Fruit fly (Drosophila melanogaster) whole organism, embryonic: ENCODE data around the gene CG14853.

ENCODE experiments used
- Ada2b ChIP-seq: fragments of 200-800 bp; sonication (Bioruptor generic); IDR thresholded peaks from 2 replicates; pipeline ENCODE4 v1.3.6; 2022; ENCODE audit warnings: missing biosample characterization, missing genetic modification characterization
- Antp ChIP-seq: fragments of 200-800 bp; sonication (Bioruptor generic); optimal IDR thresholded peaks from 3 replicates; lab custom pipeline; 2016; ENCODE audit warnings: missing biosample characterization, missing genetic modification characterization
- Bgb ChIP-seq: fragments of 200-800 bp; sonication (Bioruptor generic); IDR thresholded peaks from 2 replicates; pipeline ENCODE4 v1.3.6; 2022; ENCODE audit warnings: missing biosample characterization, missing genetic modification characterization; ENCODE audit not compliant: partially characterized antibody
- Bteb2 ChIP-seq: fragments of 200-800 bp; sonication (Bioruptor generic); optimal IDR thresholded peaks from 2 replicates; lab custom pipeline; 2016; ENCODE audit warnings: missing biosample characterization, missing genetic modification characterization
- CG10209 ChIP-seq: fragments of 200-800 bp; sonication (Bioruptor generic); optimal IDR thresholded peaks from 3 replicates; lab custom pipeline; 2017; ENCODE audit warnings: missing biosample characterization, mild to moderate bottlenecking, missing genetic modification characterization, missing genetic modification reagents
- CG10543 ChIP-seq: fragments of 200-800 bp; sonication (Bioruptor generic); optimal IDR thresholded peaks from 3 replicates; lab custom pipeline; 2017; ENCODE audit warnings: missing biosample characterization, mild to moderate bottlenecking, missing genetic modification characterization, moderate library complexity
- CG10654 ChIP-seq: fragments of 200-800 bp; sonication (Bioruptor generic); optimal IDR thresholded peaks from 2 replicates; lab custom pipeline; 2016; ENCODE audit warnings: missing biosample characterization, missing genetic modification characterization
- CG11456 ChIP-seq: fragments of 200-800 bp; sonication (Bioruptor generic); IDR thresholded peaks from 3 replicates; pipeline ENCODE4 v1.3.6; 2022; ENCODE audit warnings: missing biosample characterization, missing genetic modification characterization
- CG12299 ChIP-seq: fragments of 200-800 bp; sonication (Bioruptor generic); optimal IDR thresholded peaks from 2 replicates; lab custom pipeline; 2018; ENCODE audit warnings: missing biosample characterization, mild to moderate bottlenecking, missing genetic modification characterization
- CG1233 ChIP-seq: fragments of 200-800 bp; sonication (Bioruptor generic); optimal IDR thresholded peaks from 4 replicates; lab custom pipeline; 2018; ENCODE audit warnings: missing biosample characterization, mild to moderate bottlenecking, missing genetic modification characterization
- CG13123 ChIP-seq: fragments of 200-800 bp; sonication (Bioruptor generic); optimal IDR thresholded peaks from 2 replicates; lab custom pipeline; 2016; ENCODE audit warnings: missing biosample characterization, missing genetic modification characterization
- CG15514 ChIP-seq: fragments of 200-800 bp; sonication (Bioruptor generic); optimal IDR thresholded peaks from 3 replicates; lab custom pipeline; 2017; ENCODE audit warnings: missing biosample characterization, missing genetic modification characterization, mild to moderate bottlenecking, moderate library complexity, missing genetic modification reagents
- CG18619 ChIP-seq: fragments of 200-800 bp; sonication (Bioruptor generic); optimal IDR thresholded peaks from 3 replicates; lab custom pipeline; 2017; ENCODE audit warnings: missing biosample characterization, mild to moderate bottlenecking, missing genetic modification characterization
- CG30020 ChIP-seq: fragments of 200-800 bp; optimal IDR thresholded peaks from 2 replicates; lab custom pipeline; 2019; ENCODE audit warnings: missing biosample characterization, mild to moderate bottlenecking, missing genetic modification characterization, moderate library complexity
- CG32767 ChIP-seq: fragments of 200-800 bp; sonication (Bioruptor generic); IDR thresholded peaks from 2 replicates; pipeline ENCODE4 v1.3.6; 2022; ENCODE audit warnings: missing biosample characterization, missing genetic modification characterization
- CG33213 ChIP-seq: fragments of 200-800 bp; sonication (Bioruptor generic); optimal IDR thresholded peaks from 3 replicates; lab custom pipeline; 2016; ENCODE audit warnings: missing biosample characterization, missing genetic modification characterization
- CG33557 ChIP-seq: fragments of 200-800 bp; sonication (Bioruptor generic); optimal IDR thresholded peaks from 2 replicates; lab custom pipeline; 2019; ENCODE audit warnings: missing biosample characterization, mild to moderate bottlenecking, missing genetic modification characterization, moderate library complexity
- CG6689 ChIP-seq: fragments of 200-800 bp; sonication (Bioruptor generic); IDR thresholded peaks from 2 replicates; pipeline ENCODE4 v1.3.6; 2022; ENCODE audit warnings: missing biosample characterization, missing genetic modification characterization
- CG9437 ChIP-seq: fragments of 200-800 bp; sonication (Bioruptor generic); optimal IDR thresholded peaks from 2 replicates; lab custom pipeline; 2018; ENCODE audit warnings: missing biosample characterization, mild to moderate bottlenecking, missing genetic modification characterization
- CG9727 ChIP-seq: fragments of 200-800 bp; sonication (Bioruptor generic); optimal IDR thresholded peaks from 3 replicates; lab custom pipeline; 2017; ENCODE audit warnings: missing biosample characterization, mild to moderate bottlenecking, missing genetic modification characterization
- CTCF ChIP-seq: fragments of 200-800 bp; sonication (Bioruptor generic); optimal IDR thresholded peaks from 2 replicates; lab custom pipeline; 2017; ENCODE audit warnings: missing biosample characterization, mild to moderate bottlenecking, missing genetic modification characterization, moderate library complexity
- CoRest ChIP-seq: fragments of 200-800 bp; sonication (Bioruptor generic); optimal IDR thresholded peaks from 3 replicates; lab custom pipeline; 2018; ENCODE audit warnings: missing biosample characterization, mild to moderate bottlenecking, missing genetic modification characterization, moderate library complexity
- Dp ChIP-seq: fragments of 200-800 bp; sonication (Bioruptor generic); optimal IDR thresholded peaks from 2 replicates; lab custom pipeline; 2018; ENCODE audit warnings: missing biosample characterization, mild to moderate bottlenecking, missing genetic modification characterization, moderate library complexity
- Hand ChIP-seq: fragments of 200-800 bp; sonication (Bioruptor generic); optimal IDR thresholded peaks from 2 replicates; lab custom pipeline; 2017; ENCODE audit warnings: mild to moderate bottlenecking, missing biosample characterization, missing genetic modification reagents, missing genetic modification characterization
- Hmr ChIP-seq: fragments of 200-800 bp; sonication (Bioruptor generic); optimal IDR thresholded peaks from 3 replicates; lab custom pipeline; 2017; ENCODE audit warnings: mild to moderate bottlenecking, missing biosample characterization, missing genetic modification reagents, missing genetic modification characterization
- Med ChIP-seq: fragments of 200-800 bp; sonication (Bioruptor generic); peaks from one replicate; lab custom pipeline; 2016; ENCODE audit warnings: missing biosample characterization, missing genetic modification characterization, mild to moderate bottlenecking, inconsistent platforms, moderate library complexity
- Mrtf ChIP-seq: fragments of 200-800 bp; sonication (Bioruptor generic); IDR thresholded peaks from 3 replicates; pipeline ENCODE4 v1.3.6; 2022; ENCODE audit warnings: missing biosample characterization, missing genetic modification characterization
- Ssrp ChIP-seq: fragments of 200-800 bp; sonication (Bioruptor generic); optimal IDR thresholded peaks from 2 replicates; lab custom pipeline; 2018; ENCODE audit warnings: missing biosample characterization, mild to moderate bottlenecking, missing genetic modification characterization, moderate library complexity
- bbx ChIP-seq: fragments of 200-800 bp; sonication (Bioruptor generic); IDR thresholded peaks from 2 replicates; pipeline ENCODE4 v1.3.6; 2022; ENCODE audit warnings: missing biosample characterization, missing genetic modification characterization; ENCODE audit not compliant: partially characterized antibody
- bcd ChIP-seq: fragments of 200-800 bp; sonication (Bioruptor generic); optimal IDR thresholded peaks from 2 replicates; lab custom pipeline; 2017; ENCODE audit warnings: missing biosample characterization, mild to moderate bottlenecking, missing genetic modification characterization
- chn ChIP-seq: fragments of 200-800 bp; sonication (Bioruptor generic); optimal IDR thresholded peaks from 2 replicates; lab custom pipeline; 2016; ENCODE audit warnings: missing biosample characterization, missing genetic modification characterization
- ci ChIP-seq: fragments of 200-800 bp; sonication (Bioruptor generic); IDR thresholded peaks from 3 replicates; pipeline ENCODE4 v1.3.6; 2022; ENCODE audit warnings: missing biosample characterization, missing genetic modification characterization
- cwo ChIP-seq: fragments of 200-800 bp; sonication (Bioruptor generic); optimal IDR thresholded peaks from 3 replicates; lab custom pipeline; 2017; ENCODE audit warnings: missing biosample characterization, missing genetic modification characterization, mild to moderate bottlenecking, moderate library complexity, missing genetic modification reagents
- dm ChIP-seq: fragments of 200-800 bp; sonication (Bioruptor generic); optimal IDR thresholded peaks from 3 replicates; lab custom pipeline; 2016; ENCODE audit warnings: missing biosample characterization, missing genetic modification characterization
- dpn ChIP-seq, 2 experiments: fragments of 200-800 bp; sonication (Bioruptor generic); optimal IDR thresholded peaks; 3 replicates each; lab custom pipeline; 2016; ENCODE audit warnings: missing biosample characterization in 2 of 2, missing genetic modification characterization in 2 of 2
- eyg ChIP-seq: fragments of 200-800 bp; sonication (Bioruptor generic); optimal IDR thresholded peaks from 3 replicates; lab custom pipeline; 2016; ENCODE audit warnings: missing biosample characterization, missing genetic modification characterization
- gce ChIP-seq: fragments of 200-800 bp; sonication (Bioruptor generic); IDR thresholded peaks from 3 replicates; pipeline ENCODE4 v1.3.6; 2022; ENCODE audit warnings: missing biosample characterization, missing genetic modification characterization
- gfzf ChIP-seq: fragments of 200-800 bp; sonication (Bioruptor generic); optimal IDR thresholded peaks from 2 replicates; lab custom pipeline; 2016; ENCODE audit warnings: missing biosample characterization, mild to moderate bottlenecking, missing genetic modification characterization, moderate library complexity
- gro ChIP-seq: fragments of 200-800 bp; sonication (Bioruptor generic); optimal IDR thresholded peaks from 2 replicates; lab custom pipeline; 2016; ENCODE audit warnings: missing biosample characterization, missing genetic modification characterization
- her ChIP-seq: fragments of 200-800 bp; sonication (Bioruptor generic); optimal IDR thresholded peaks from 2 replicates; lab custom pipeline; 2016; ENCODE audit warnings: missing biosample characterization, missing genetic modification characterization
- ind ChIP-seq: fragments of 200-800 bp; sonication (Bioruptor generic); optimal IDR thresholded peaks from 3 replicates; lab custom pipeline; 2016; ENCODE audit warnings: missing biosample characterization, missing genetic modification characterization
- kni ChIP-seq: fragments of 200-800 bp; sonication (Bioruptor generic); optimal IDR thresholded peaks from 3 replicates; lab custom pipeline; 2017; ENCODE audit warnings: mild to moderate bottlenecking, missing biosample characterization, missing genetic modification reagents, missing genetic modification characterization
- phol ChIP-seq: fragments of 200-800 bp; sonication (Bioruptor generic); optimal IDR thresholded peaks from 3 replicates; lab custom pipeline; 2018; ENCODE audit warnings: missing biosample characterization, mild to moderate bottlenecking, missing genetic modification characterization, moderate library complexity
- sc ChIP-seq, 3 experiments: fragments of >200 bp in 2 of 3; fragments of 200-800 bp in 1 of 3; sonication (Bioruptor generic) in 1 of 3; optimal IDR thresholded peaks; 2 replicates in 2 of 3; 3 replicates in 1 of 3; lab custom pipeline; 2017; ENCODE audit warnings: mild to moderate bottlenecking in 1 of 3, missing biosample characterization in 1 of 3, missing genetic modification characterization in 1 of 3, missing genetic modification reagents in 1 of 3
- sens ChIP-seq: fragments of 200-800 bp; sonication (Bioruptor generic); peaks from one replicate; lab custom pipeline; 2016; ENCODE audit warnings: missing biosample characterization, missing genetic modification characterization
- slbo ChIP-seq: fragments of 200-800 bp; sonication (Bioruptor generic); IDR thresholded peaks from 2 replicates; pipeline ENCODE4 v1.3.6; 2022; ENCODE audit warnings: missing biosample characterization, missing genetic modification characterization
- so ChIP-seq: fragments of 200-800 bp; sonication (Bioruptor generic); IDR thresholded peaks from 3 replicates; pipeline ENCODE4 v1.3.6; 2022; ENCODE audit warnings: missing biosample characterization, missing genetic modification characterization
- sug ChIP-seq: fragments of 200-800 bp; optimal IDR thresholded peaks from 2 replicates; lab custom pipeline; 2019; ENCODE audit warnings: missing biosample characterization, mild to moderate bottlenecking, missing genetic modification characterization, moderate library complexity
- ttk ChIP-seq: fragments of 200-800 bp; sonication (Bioruptor generic); IDR thresholded peaks from 2 replicates; pipeline ENCODE4 v2.1.2; 2022; ENCODE audit warnings: missing biosample characterization, missing genetic modification characterization
- tx ChIP-seq: fragments of 200-800 bp; sonication (Bioruptor generic); optimal IDR thresholded peaks from 2 replicates; lab custom pipeline; 2016; ENCODE audit warnings: missing biosample characterization, missing genetic modification characterization
- usp ChIP-seq: fragments of >200 bp; optimal IDR thresholded peaks from 2 replicates; lab custom pipeline; 2017; ENCODE audit warnings: missing biosample characterization, missing genetic modification characterization

CG14853 gene

DNA sequence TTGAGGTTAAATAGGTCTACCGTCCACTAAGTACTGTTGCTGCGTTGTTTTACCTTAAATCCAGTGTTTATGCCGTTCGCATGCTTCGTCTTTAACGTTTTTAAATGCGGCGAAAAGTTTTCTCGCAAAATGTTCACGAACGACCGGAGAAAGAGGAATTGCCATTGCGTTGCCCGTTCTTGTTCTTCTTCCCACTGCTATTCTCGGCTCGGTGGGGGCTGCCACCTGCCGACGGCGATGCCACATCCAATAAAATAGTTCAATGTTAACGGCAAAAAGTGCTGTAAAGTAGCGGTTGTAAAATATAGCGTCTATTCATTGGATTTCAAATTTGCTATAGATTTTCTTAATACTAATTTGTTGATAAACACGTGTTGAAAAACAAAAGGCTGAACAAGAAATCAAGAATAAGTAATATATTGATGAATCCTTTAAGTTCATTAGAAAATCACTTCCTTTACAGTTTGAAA lies 33.7 kb upstream of the CG14853 start, which contains the start of gene CG7987 (continued):
- TF ChIP-seq sens (GFP tag; lab: Kevin White, UChicago) (peak; percentile 86), CG32767 (GFP tag; lab: Robert Waterston, UW) (no peak), Dp (peak; percentile 76), CG18619 (no peak), Ssrp (tag; lab: Kevin White, UChicago) (no peak), Ada2b (GFP tag; lab: Robert Waterston, UW) (no peak), cwo (GFP tag; lab: Kevin White, UChicago) (no peak), usp (GFP tag; lab: Kevin White, UChicago) (no peak), dm (peak; percentile 15), CTCF (peak; percentile 68), gfzf (GFP tag; lab: Kevin White, UChicago) (no peak), slbo (GFP tag; lab: Robert Waterston, UW) (peak; percentile 33; the same call in 1 of the 2 replicates), so (GFP tag; lab: Robert Waterston, UW) (no peak), CG9727 (no peak), bbx (GFP tag; lab: Robert Waterston, UW) (peak; percentile 19; the same call in 1 of the 2 replicates), bcd (GFP tag; lab: Kevin White, UChicago) (no peak), Bgb (GFP tag; lab: Robert Waterston, UW) (peak; percentile 46; the same call in 1 of the 2 replicates), Bteb2 (GFP tag; lab: Kevin White, UChicago) (no peak), Med (peak; percentile 88), ind (no peak), CG33213 (GFP tag; lab: Kevin White, UChicago) (peak; percentile 23), CG10209 (GFP tag; lab: Kevin White, UChicago) (no peak), Hand (GFP tag; lab: Kevin White, UChicago) (no peak), Mrtf (GFP tag; lab: Robert Waterston, UW) (no peak), sug (tag; lab: Kevin White, UChicago) (peak; percentile 64), Antp (GFP tag; lab: Kevin White, UChicago) (peak; percentile 0), dpn (GFP tag; optimal IDR thresholded peaks at IDR 0.05; lab: Kevin White, UChicago) (peak in 1 of 2 experiments; percentile 38), kni (GFP tag; lab: Kevin White, UChicago) (no peak), CG11456 (0 out of 3 replicates have a peak, but pooled peaks have one; percentile 3), CG6689 (no peak), CG10654 (GFP tag; lab: Kevin White, UChicago) (no peak), Hmr (GFP tag; lab: Kevin White, UChicago) (peak; percentile 60), CG33557 (GFP tag; lab: Kevin White, UChicago) (no peak), CG1233 (GFP tag; lab: Kevin White, UChicago) (no peak), CG13123 (GFP tag; lab: Kevin White, UChicago) (no peak), sc (optimal IDR thresholded peaks at IDR 0.05; lab: Kevin White, UChicago) (no peak), sc (GFP tag; optimal IDR thresholded peaks at IDR 0.05; lab: Kevin White, UChicago) (no peak), gro (peak; percentile 12), eyg (GFP tag; lab: Kevin White, UChicago) (no peak), ci (GFP tag; lab: Robert Waterston, UW) (0 out of 3 replicates have a peak, but pooled peaks have one; percentile 42), gce (GFP tag; lab: Robert Waterston, UW) (no peak), tx (GFP tag; lab: Kevin White, UChicago) (no peak), CG10543 (GFP tag; lab: Kevin White, UChicago) (no peak), CG9437 (GFP tag; lab: Kevin White, UChicago) (no peak), her (peak; percentile 3), CG30020 (no peak), ttk (0 out of 2 replicates have a peak, but pooled peaks have one; percentile 16), chn (peak; percentile 43), phol (peak; percentile 18), CG12299 (no peak), CG15514 (GFP tag; lab: Kevin White, UChicago) (peak; percentile 27), CoRest (tag; lab: Kevin White, UChicago) (peak; percentile 37)
